Worm (Caenorhabditis elegans) whole organism, young adult: Measurements from ENCODE around the gene sto-3.
A peak's percentile ranks its signal among the peaks of the same experiment; 100 is the strongest.

Experiments
- Y79H2A.3 ChIP-seq: fragments of 200-800 bp; sonication (Bioruptor generic); conservative IDR thresholded peaks from 2 replicates; pipeline ENCODE4 v1.3.6; 2022; ENCODE audit warnings: missing genetic modification reagents, missing genetic modification characterization, missing compliant biosample characterization
- egrh-3 ChIP-seq: fragments of 200-800 bp; sonication (Bioruptor generic); IDR thresholded peaks from 2 replicates; pipeline ENCODE4 v1.3.6; 2022; ENCODE audit warnings: missing genetic modification reagents, missing genetic modification characterization, missing compliant biosample characterization
- hmg-1.2 ChIP-seq: fragments of 200-800 bp; sonication (Bioruptor generic); IDR thresholded peaks from 2 replicates; pipeline ENCODE4 v1.3.6; 2022; ENCODE audit warnings: missing genetic modification reagents, missing genetic modification characterization, missing compliant biosample characterization

ce11 chrX:11603234-11604108 is 18.4 kb downstream of the sto-3 start:
- TF ChIP-seq Y79H2A.3 (GFP tag; lab: Robert Waterston, UW) (0 out of 2 replicates have a peak, but pooled peaks have one; percentile 51), hmg-1.2 (GFP tag; lab: Robert Waterston, UW) (peak; percentile 15; the same call in 1 of the 2 replicates), egrh-3 (no peak)
